Worm (Caenorhabditis elegans) whole organism, L1 larva: ENCODE data around the gene K05B2.4.

ENCODE experiments used
- C04F5.9 ChIP-seq: sonication (generic microtip); optimal IDR thresholded peaks from 2 replicates; lab custom pipeline; 2016; ENCODE audit warnings: missing genetic modification characterization, missing compliant biosample characterization
- F16B12.6 ChIP-seq: fragments of 150-350 bp; optimal IDR thresholded peaks from 2 replicates; lab custom pipeline; 2014; ENCODE audit warnings: missing biosample characterization, missing genetic modification characterization
- aha-1 ChIP-seq: fragments of 150-350 bp; optimal IDR thresholded peaks from 2 replicates; lab custom pipeline; 2014; ENCODE audit warnings: missing biosample characterization, missing genetic modification characterization
- aly-2 ChIP-seq: fragments of 150-350 bp; optimal IDR thresholded peaks from 2 replicates; lab custom pipeline; 2014; ENCODE audit warnings: missing biosample characterization, missing genetic modification characterization
- ama-1 ChIP-seq: fragments of 150-350 bp; optimal IDR thresholded peaks from 2 replicates; lab custom pipeline; 2014
- blmp-1 ChIP-seq: fragments of 150-350 bp; optimal IDR thresholded peaks from 2 replicates; lab custom pipeline; 2014; ENCODE audit warnings: missing biosample characterization, missing genetic modification characterization
- ceh-8 ChIP-seq: fragments of 200-800 bp; sonication (Bioruptor generic); optimal IDR thresholded peaks from 2 replicates; lab custom pipeline; 2018; ENCODE audit warnings: mild to moderate bottlenecking, missing genetic modification characterization, moderate library complexity, missing compliant biosample characterization
- ceh-82 ChIP-seq, 3 experiments: fragments of 150-350 bp in 1 of 3; sonication (generic microtip) in 2 of 3; optimal IDR thresholded peaks; 2 replicates each; lab custom pipeline; 2014 to 2017; ENCODE audit warnings: missing biosample characterization in 3 of 3, missing genetic modification characterization in 3 of 3
- ceh-90 ChIP-seq: sonication (generic microtip); optimal IDR thresholded peaks from 2 replicates; lab custom pipeline; 2016; ENCODE audit warnings: missing genetic modification characterization, missing compliant biosample characterization
- dsc-1 ChIP-seq: sonication (generic microtip); optimal IDR thresholded peaks from 2 replicates; lab custom pipeline; 2016; ENCODE audit warnings: mild to moderate bottlenecking, missing genetic modification characterization, missing compliant biosample characterization
- efl-1 ChIP-seq, 4 experiments: fragments of 150-350 bp; optimal IDR thresholded peaks in 3 of 4; peaks in 1 of 4; 1 replicate in 1 of 4; 2 replicates in 3 of 4; lab custom pipeline; 2014; ENCODE audit warnings: missing biosample characterization in 2 of 4, missing genetic modification characterization in 2 of 4, missing genetic modification reagents in 2 of 4
- efl-3 ChIP-seq: fragments of 200-800 bp; sonication (Bioruptor generic); optimal IDR thresholded peaks from 2 replicates; lab custom pipeline; 2018; ENCODE audit warnings: mild to moderate bottlenecking, missing genetic modification characterization, missing compliant biosample characterization
- egl-27 ChIP-seq, 2 experiments: fragments of 150-350 bp in 1 of 2; sonication (generic microtip); optimal IDR thresholded peaks; 3 replicates each; lab custom pipeline; 2017 to 2018; ENCODE audit warnings: missing biosample characterization in 2 of 2, missing genetic modification characterization in 2 of 2, missing genetic modification reagents in 2 of 2
- ets-5 ChIP-seq: fragments of 200-800 bp; sonication (Bioruptor generic); IDR thresholded peaks from 2 replicates; pipeline ENCODE4 v1.3.6; 2022; ENCODE audit warnings: missing genetic modification characterization, missing compliant biosample characterization
- fkh-10 ChIP-seq: sonication (generic microtip); optimal IDR thresholded peaks from 2 replicates; lab custom pipeline; 2017; ENCODE audit warnings: missing biosample characterization, missing genetic modification reagents, missing genetic modification characterization
- fkh-4 ChIP-seq: sonication (generic microtip); optimal IDR thresholded peaks from 2 replicates; lab custom pipeline; 2016; ENCODE audit warnings: missing compliant biosample characterization, missing genetic modification characterization, borderline replicate concordance
- fkh-8 ChIP-seq: sonication (generic microtip); optimal IDR thresholded peaks from 2 replicates; lab custom pipeline; 2016; ENCODE audit warnings: mild to moderate bottlenecking, missing genetic modification characterization, missing compliant biosample characterization
- fos-1 ChIP-seq: fragments of 150-350 bp; optimal IDR thresholded peaks from 2 replicates; lab custom pipeline; 2014; ENCODE audit warnings: missing biosample characterization, missing genetic modification characterization
- grh-1 ChIP-seq: fragments of 200-800 bp; sonication (Bioruptor generic); IDR thresholded peaks from 2 replicates; pipeline ENCODE4 v1.3.6; 2022; ENCODE audit warnings: missing genetic modification reagents, missing genetic modification characterization, missing compliant biosample characterization
- hlh-4 ChIP-seq: sonication (generic microtip); optimal IDR thresholded peaks from 2 replicates; lab custom pipeline; 2016; ENCODE audit warnings: mild to moderate bottlenecking, missing genetic modification characterization, missing compliant biosample characterization
- hpl-2 ChIP-seq: fragments of 150-350 bp; optimal IDR thresholded peaks from 2 replicates; lab custom pipeline; 2014; ENCODE audit warnings: missing biosample characterization, missing genetic modification reagents, missing genetic modification characterization
- irx-1 ChIP-seq: sonication (generic microtip); optimal IDR thresholded peaks from 2 replicates; lab custom pipeline; 2016; ENCODE audit warnings: missing genetic modification characterization, missing compliant biosample characterization
- isw-1 ChIP-seq: fragments of 200-800 bp; sonication (Bioruptor generic); IDR thresholded peaks from 2 replicates; pipeline ENCODE4 v1.3.6; 2022; ENCODE audit warnings: missing genetic modification characterization, missing compliant biosample characterization
- jun-1 ChIP-seq: fragments of 150-350 bp; optimal IDR thresholded peaks from 2 replicates; lab custom pipeline; 2014; ENCODE audit warnings: missing biosample characterization, missing genetic modification reagents, missing genetic modification characterization
- lin-14 ChIP-seq: fragments of 200-800 bp; sonication (Bioruptor generic); optimal IDR thresholded peaks from 2 replicates; lab custom pipeline; 2018; ENCODE audit warnings: mild to moderate bottlenecking, missing genetic modification characterization, moderate library complexity, missing compliant biosample characterization
- lsy-2 ChIP-seq, 2 experiments: fragments of 150-350 bp; optimal IDR thresholded peaks; 2 replicates each; lab custom pipeline; 2014; ENCODE audit warnings: missing biosample characterization in 2 of 2, missing genetic modification characterization in 2 of 2
- mep-1 ChIP-seq: fragments of 150-350 bp; optimal IDR thresholded peaks from 2 replicates; lab custom pipeline; 2014; ENCODE audit warnings: missing biosample characterization, missing genetic modification characterization
- nhr-12 ChIP-seq: sonication (generic microtip); optimal IDR thresholded peaks from 2 replicates; lab custom pipeline; 2017; ENCODE audit warnings: missing biosample characterization, missing genetic modification characterization
- nhr-47 ChIP-seq: sonication (generic microtip); optimal IDR thresholded peaks from 2 replicates; lab custom pipeline; 2016; ENCODE audit warnings: mild to moderate bottlenecking, missing genetic modification characterization, moderate library complexity, missing compliant biosample characterization
- nhr-76 ChIP-seq: sonication (generic microtip); optimal IDR thresholded peaks from 2 replicates; lab custom pipeline; 2017; ENCODE audit warnings: missing biosample characterization, missing genetic modification characterization
- nhr-77 ChIP-seq: fragments of 150-350 bp; optimal IDR thresholded peaks from 2 replicates; lab custom pipeline; 2014; ENCODE audit warnings: missing biosample characterization, missing genetic modification characterization
- nhr-85 ChIP-seq: sonication (generic microtip); peaks from one replicate; lab custom pipeline; 2016; ENCODE audit warnings: missing genetic modification characterization, inconsistent platforms, missing compliant biosample characterization
- nhr-90 ChIP-seq: sonication (generic microtip); optimal IDR thresholded peaks from 2 replicates; lab custom pipeline; 2016; ENCODE audit warnings: mild to moderate bottlenecking, missing genetic modification characterization, missing compliant biosample characterization; ENCODE audit not compliant: poor library complexity
- pqm-1 ChIP-seq: sonication (generic microtip); optimal IDR thresholded peaks from 3 replicates; lab custom pipeline; 2017; ENCODE audit warnings: missing biosample characterization, missing genetic modification characterization
- rnt-1 ChIP-seq: sonication (generic microtip); optimal IDR thresholded peaks from 2 replicates; lab custom pipeline; 2016; ENCODE audit warnings: mild to moderate bottlenecking, missing genetic modification characterization, moderate library complexity, missing compliant biosample characterization
- sox-4 ChIP-seq: sonication (generic microtip); optimal IDR thresholded peaks from 2 replicates; lab custom pipeline; 2016; ENCODE audit warnings: missing genetic modification characterization, missing compliant biosample characterization
- swsn-7 ChIP-seq: sonication (generic microtip); optimal IDR thresholded peaks from 2 replicates; lab custom pipeline; 2016; ENCODE audit warnings: missing genetic modification characterization, missing compliant biosample characterization
- tbx-2 ChIP-seq: sonication (generic microtip); optimal IDR thresholded peaks from 2 replicates; lab custom pipeline; 2016; ENCODE audit warnings: missing genetic modification characterization, missing compliant biosample characterization
- unc-86 ChIP-seq: sonication (generic microtip); optimal IDR thresholded peaks from 2 replicates; lab custom pipeline; 2016; ENCODE audit warnings: missing genetic modification characterization, missing compliant biosample characterization
- vab-15 ChIP-seq: sonication (generic microtip); optimal IDR thresholded peaks from 2 replicates; lab custom pipeline; 2017; ENCODE audit warnings: missing genotype, mild to moderate bottlenecking, missing genetic modification characterization, missing compliant biosample characterization
- zip-4 ChIP-seq: fragments of 200-800 bp; sonication (Bioruptor generic); optimal IDR thresholded peaks from 2 replicates; lab custom pipeline; 2018; ENCODE audit warnings: mild to moderate bottlenecking, missing genetic modification characterization, moderate library complexity, missing compliant biosample characterization

The K05B2.4 gene

ce11 chrX:4875296-4875695 lies 45.5 kb downstream of the K05B2.4 start:
- TF ChIP-seq nhr-85 (peak; percentile 12), blmp-1 (tag; lab: Kevin White, UChicago) (peak; percentile 96), grh-1 (GFP tag; lab: Robert Waterston, UW) (no peak)

ce11 chrX:4872758-4873157 lies 48.0 kb downstream of the K05B2.4 start:
- no peak for TF ChIP-seq irx-1 (tag; lab: Kevin White, UChicago)
- TF ChIP-seq lin-14 (GFP tag; lab: Kevin White, UChicago) = peak; percentile 37

ce11 chrX:4870683-4871082 lies 50.1 kb downstream of the K05B2.4 start:
- TF ChIP-seq dsc-1 (tag; lab: Kevin White, UChicago) = no peak
- TF ChIP-seq vab-15 (tag; lab: Kevin White, UChicago) = no peak
- peak; percentile 28 for TF ChIP-seq fkh-10 (GFP tag; lab: Kevin White, UChicago)
- no peak for TF ChIP-seq lsy-2 (tag; optimal IDR thresholded peaks at IDR 0.05; lab: Kevin White, UChicago)
- TF ChIP-seq fkh-4 (tag; lab: Kevin White, UChicago) = no peak
- no peak for TF ChIP-seq aly-2 (tag; lab: Kevin White, UChicago)
- no peak for TF ChIP-seq ama-1 (lab: Kevin White, UChicago)
- TF ChIP-seq ceh-82 (tag; optimal IDR thresholded peaks at IDR 0.05; lab: Kevin White, UChicago) = no peak
- no peak for TF ChIP-seq nhr-90 (tag; lab: Kevin White, UChicago)
- TF ChIP-seq lin-14 (GFP tag; lab: Kevin White, UChicago) = peak; percentile 16
- no peak for TF ChIP-seq hpl-2 (GFP tag; lab: Kevin White, UChicago)
- TF ChIP-seq nhr-47 (tag; lab: Kevin White, UChicago) = no peak
- peak; percentile 9 for TF ChIP-seq mep-1 (tag; lab: Kevin White, UChicago)
- no peak for TF ChIP-seq nhr-76 (tag; lab: Kevin White, UChicago)
- no peak for TF ChIP-seq unc-86 (tag; lab: Kevin White, UChicago)
- no peak for TF ChIP-seq aha-1
- no peak for TF ChIP-seq rnt-1 (tag; lab: Kevin White, UChicago)
- no peak for TF ChIP-seq nhr-77
- no peak for TF ChIP-seq C04F5.9 (tag; lab: Kevin White, UChicago)
- no peak for TF ChIP-seq fkh-8
- TF ChIP-seq egl-27 (tag; optimal IDR thresholded peaks at IDR 0.05; lab: Kevin White, UChicago) = no peak

- TF ChIP-seq C04F5.9 (tag; lab: Kevin White, UChicago) = no peak
- TF ChIP-seq dsc-1 (tag; lab: Kevin White, UChicago) = no peak
- no peak for TF ChIP-seq egl-27 (tag; optimal IDR thresholded peaks at IDR 0.05; lab: Kevin White, UChicago)
- TF ChIP-seq F16B12.6 (tag; lab: Kevin White, UChicago) = no peak
- TF ChIP-seq pqm-1 (tag; lab: Kevin White, UChicago) = no peak
- no peak for TF ChIP-seq tbx-2
- TF ChIP-seq sox-4 = no peak
- TF ChIP-seq fos-1 (tag; lab: Kevin White, UChicago) = no peak
- TF ChIP-seq hlh-4 (tag; lab: Kevin White, UChicago) = no peak
- TF ChIP-seq nhr-47 (tag; lab: Kevin White, UChicago) = no peak
- no peak for TF ChIP-seq blmp-1 (tag; lab: Kevin White, UChicago)
- TF ChIP-seq ets-5 (GFP tag; lab: Robert Waterston, UW) = no peak
- TF ChIP-seq nhr-12 (tag; lab: Kevin White, UChicago) = no peak
- no peak for TF ChIP-seq isw-1
- TF ChIP-seq mep-1 (tag; lab: Kevin White, UChicago) = no peak
- peak; percentile 27 for TF ChIP-seq lin-14 (GFP tag; lab: Kevin White, UChicago)
- no peak for TF ChIP-seq nhr-90 (tag; lab: Kevin White, UChicago)
- no peak for TF ChIP-seq swsn-7 (tag; lab: Kevin White, UChicago)
- peak; percentile 23 for TF ChIP-seq ceh-8 (GFP tag; lab: Kevin White, UChicago)
- no peak for TF ChIP-seq ceh-90 (tag; lab: Kevin White, UChicago)
- no peak for TF ChIP-seq efl-1 (optimal IDR thresholded peaks at IDR 0.05; lab: Kevin White, UChicago)
- peak in 1 of 2 experiments; percentile 24 for TF ChIP-seq efl-1 (GFP tag; optimal IDR thresholded peaks at IDR 0.05 in 1 of 2; lab: Kevin White, UChicago)
- TF ChIP-seq jun-1 (tag; lab: Kevin White, UChicago) = no peak
- TF ChIP-seq efl-3 = no peak
- no peak for TF ChIP-seq zip-4 (GFP tag; lab: Kevin White, UChicago)
- TF ChIP-seq, all 84 proteins: peak for 3
Observed at ce11 chrX:4869627-4870026, 51.2 kb downstream of the K05B2.4 start.
